Worm (Caenorhabditis elegans): ENCODE measurements around the gene nhr-78.

The nhr-78 gene

DNA sequence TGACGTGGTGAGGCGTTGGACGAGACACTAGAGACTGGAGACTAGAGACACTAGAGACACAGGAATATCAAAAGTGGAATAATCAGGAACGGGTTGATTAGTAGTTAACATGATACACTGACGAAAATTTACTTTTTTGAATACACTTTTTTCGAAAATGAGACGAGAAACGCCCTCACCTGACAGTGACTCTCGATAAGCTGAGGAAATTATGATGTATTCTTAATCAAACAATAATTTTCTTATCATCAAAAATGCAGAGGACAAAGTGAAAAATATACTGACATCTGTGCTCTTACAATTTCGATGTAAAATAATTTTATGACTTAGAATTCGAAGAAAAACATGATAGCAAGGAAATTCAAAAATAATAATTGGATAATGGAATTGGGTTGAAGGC, 18.2 kb downstream of the nhr-78 start:
- TF ChIP-seq pha-4 (GFP tag; IDR thresholded peaks at IDR 0.05) (no peak), pha-4 (tag; optimal IDR thresholded peaks at IDR 0.05) (no peak), lin-29 (GFP tag; IDR thresholded peaks at IDR 0.05) (no peak), zfp-3 (GFP tag; conservative IDR thresholded peaks at IDR 0.05) (no peak), mep-1 (tag; optimal IDR thresholded peaks at IDR 0.05) (no peak), dpl-1 (GFP tag; optimal IDR thresholded peaks at IDR 0.05) (no peak), unc-39 (tag; optimal IDR thresholded peaks at IDR 0.05) (no peak), ceh-82 (tag; optimal IDR thresholded peaks at IDR 0.05) (no peak), daf-19 (GFP tag; conservative IDR thresholded peaks at IDR 0.05) (no peak), aha-1 (tag) (no peak), Y105C5A.15 (GFP tag; IDR thresholded peaks at IDR 0.05) (no peak), nhr-102 (tag; optimal IDR thresholded peaks at IDR 0.05) (no peak), lir-3 (tag; optimal IDR thresholded peaks at IDR 0.05) (no peak), Y75B8A.6 (GFP tag; IDR thresholded peaks at IDR 0.05) (no peak), Y5F2A.4 (GFP tag; optimal IDR thresholded peaks at IDR 0.05) (no peak), unc-130 (GFP tag; optimal IDR thresholded peaks at IDR 0.05) (no peak), pqm-1 (tag; optimal IDR thresholded peaks at IDR 0.05) (peak; percentile 74), arid-1 (GFP tag; conservative IDR thresholded peaks at IDR 0.05) (no peak), nhr-28 (tag; optimal IDR thresholded peaks at IDR 0.05) (peak; percentile 45), unc-62 (GFP tag; optimal IDR thresholded peaks at IDR 0.05 in 1 of 2) (peak in 1 of 2 experiments; percentile 70), unc-62 (tag; optimal IDR thresholded peaks at IDR 0.05) (no peak), ztf-11 (tag; optimal IDR thresholded peaks at IDR 0.05) (no peak), nhr-11 (tag; optimal IDR thresholded peaks at IDR 0.05) (no peak), cey-2 (tag; optimal IDR thresholded peaks at IDR 0.05; ENCODE audit: borderline replicate concordance, insufficient read depth) (no peak), dmd-6 (GFP tag; IDR thresholded peaks at IDR 0.05) (peak; percentile 58), mxl-2 (GFP tag; conservative IDR thresholded peaks at IDR 0.05) (no peak), egl-43 (GFP tag; IDR thresholded peaks at IDR 0.05) (no peak), F10B5.3 (tag; optimal IDR thresholded peaks at IDR 0.05) (no peak), hlh-11 (tag; optimal IDR thresholded peaks at IDR 0.05) (peak; percentile 19), ceh-32 (tag; optimal IDR thresholded peaks at IDR 0.05; ENCODE audit: poor library complexity) (no peak), zag-1 (tag; optimal IDR thresholded peaks at IDR 0.05) (no peak), egl-27 (tag; optimal IDR thresholded peaks at IDR 0.05) (no peak), daf-16 (GFP tag; optimal IDR thresholded peaks at IDR 0.05) (no peak), daf-16 (tag; optimal IDR thresholded peaks at IDR 0.05) (no peak), lin-1 (GFP tag; IDR thresholded peaks at IDR 0.05) (no peak), snpc-1.2 (GFP tag; IDR thresholded peaks at IDR 0.05) (no peak), madf-9 (GFP tag; conservative IDR thresholded peaks at IDR 0.05) (no peak)

ce11 chrIV:4254989-4255582, 22.6 kb downstream of the nhr-78 start:
- TF ChIP-seq set-16 (GFP tag; IDR thresholded peaks at IDR 0.05) (peak; percentile 77), mep-1 (tag; optimal IDR thresholded peaks at IDR 0.05) (no peak)

ce11 chrIV:4247770-4248169, 29.9 kb downstream of the nhr-78 start, which contains the start of gene ama-1:
ama-1 (plus strand) TSS chrIV:4248070.
- TF ChIP-seq mxl-2 (GFP tag; conservative IDR thresholded peaks at IDR 0.05) (no peak), dmd-6 (GFP tag; IDR thresholded peaks at IDR 0.05) (no peak), Y75B8A.6 (GFP tag; IDR thresholded peaks at IDR 0.05) (no peak), snpc-4 (tag; optimal IDR thresholded peaks at IDR 0.05) (no peak), nhr-48 (tag; optimal IDR thresholded peaks at IDR 0.05) (no peak), cey-2 (tag; optimal IDR thresholded peaks at IDR 0.05; ENCODE audit: borderline replicate concordance, insufficient read depth) (no peak), ceh-82 (tag; optimal IDR thresholded peaks at IDR 0.05) (no peak), set-16 (GFP tag; IDR thresholded peaks at IDR 0.05) (no peak), F26F4.8 (GFP tag; conservative IDR thresholded peaks at IDR 0.05) (no peak), jun-1 (tag; optimal IDR thresholded peaks at IDR 0.05) (no peak), pha-4 (GFP tag; IDR thresholded peaks at IDR 0.05) (no peak), pha-4 (tag; optimal IDR thresholded peaks at IDR 0.05) (no peak)
